Fruit fly (Drosophila melanogaster) whole organism, wandering third instar larva: Measurements from ENCODE around the gene EMC4.

Source experiments
- CG32264 ChIP-seq: fragments of 200-800 bp; sonication (Bioruptor generic); optimal IDR thresholded peaks from 2 replicates; lab custom pipeline; 2016; ENCODE audit warnings: missing biosample characterization, missing genetic modification characterization
- Hr78 ChIP-seq: fragments of >200 bp; optimal IDR thresholded peaks from 2 replicates; lab custom pipeline; 2017; ENCODE audit warnings: missing biosample characterization, missing genetic modification characterization
- OdsH ChIP-seq: fragments of 200-800 bp; sonication (Bioruptor generic); optimal IDR thresholded peaks from 2 replicates; lab custom pipeline; 2016; ENCODE audit warnings: missing biosample characterization, mild to moderate bottlenecking, missing genetic modification characterization
- foxo ChIP-seq, 2 experiments: fragments of 200-800 bp; sonication (Bioruptor generic); optimal IDR thresholded peaks; 2 replicates in 1 of 2; 3 replicates in 1 of 2; lab custom pipeline; 2016 to 2017; ENCODE audit warnings: missing biosample characterization in 2 of 2, missing genetic modification characterization in 2 of 2
- jim ChIP-seq: fragments of 175-275, 200-325 bp; sonication (Bioruptor generic); optimal IDR thresholded peaks from 2 replicates; lab custom pipeline; 2016; ENCODE audit warnings: missing biosample characterization, mild to moderate bottlenecking, missing genetic modification characterization
- lola ChIP-seq: fragments of >200 bp; optimal IDR thresholded peaks from 2 replicates; lab custom pipeline; 2017; ENCODE audit warnings: missing biosample characterization, missing genetic modification characterization
- pan ChIP-seq: fragments of >200 bp; optimal IDR thresholded peaks from 2 replicates; lab custom pipeline; 2017
- psq ChIP-seq: fragments of 200-800 bp; sonication (Bioruptor generic); optimal IDR thresholded peaks from 3 replicates; lab custom pipeline; 2017; ENCODE audit warnings: missing biosample characterization, mild to moderate bottlenecking, missing genetic modification characterization, moderate library complexity
- sage ChIP-seq: fragments of 200-800 bp; sonication (Bioruptor generic); optimal IDR thresholded peaks from 2 replicates; lab custom pipeline; 2016; ENCODE audit warnings: missing biosample characterization, mild to moderate bottlenecking, missing genetic modification characterization
- usp ChIP-seq: fragments of >200 bp; optimal IDR thresholded peaks from 2 replicates; lab custom pipeline; 2017; ENCODE audit warnings: missing biosample characterization, missing genetic modification characterization

- TF ChIP-seq pan (no peak), lola (GFP tag; lab: Kevin White, UChicago) (no peak), sage (GFP tag; lab: Kevin White, UChicago) (no peak), OdsH (GFP tag; lab: Kevin White, UChicago) (no peak), jim (GFP tag; lab: Kevin White, UChicago) (no peak), Hr78 (GFP tag; lab: Kevin White, UChicago) (no peak), usp (GFP tag; lab: Kevin White, UChicago) (no peak), foxo (GFP tag; optimal IDR thresholded peaks at IDR 0.05; lab: Kevin White, UChicago) (no peak), psq (GFP tag; lab: Kevin White, UChicago) (no peak), CG32264 (no peak)
Observed at dm6 chr3L:22884481-22884880, 16.4 kb upstream of the EMC4 start.
